In the genomic region with DNA sequence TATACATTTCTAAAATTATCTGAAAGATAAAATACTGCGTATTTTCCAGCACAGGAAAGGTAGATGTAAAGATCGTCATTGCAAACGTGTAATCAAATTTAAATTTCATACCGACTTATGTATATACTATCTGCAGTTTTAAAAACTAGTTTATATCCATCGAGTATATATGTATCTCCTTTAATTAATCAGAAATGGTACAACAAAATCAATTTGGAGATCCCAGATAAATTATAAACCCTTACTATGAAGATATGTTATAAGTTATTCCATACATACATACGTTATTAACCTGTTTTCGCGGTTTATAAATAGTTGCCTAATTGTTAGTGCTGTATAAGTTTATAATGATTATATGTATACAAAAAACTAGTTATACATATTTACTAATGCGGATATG, we compare ENCODE assay signal across 2 fruit fly cellular contexts.
TF ChIP-seq lines count a peak whose summit lies in the region.

No protein-coding gene starts in this region.

- no peak for TF ChIP-seq CTCF in whole organism, embryonic (GFP tag; optimal IDR thresholded peaks at IDR 0.05; lab: Kevin White, UChicago)

TF ChIP-seq in whole organism, embryonic, 481 proteins besides CTCF, POLR2A, EP300 and RAD21:
- TF ChIP-seq CG34376 (GFP tag; optimal IDR thresholded peaks at IDR 0.05; lab: Kevin White, UChicago) (no peak), CG12769 (tag; optimal IDR thresholded peaks at IDR 0.05; lab: Kevin White, UChicago) (peak; percentile 12), CG7786 (GFP tag; optimal IDR thresholded peaks at IDR 0.05; lab: Kevin White, UChicago) (no peak), chn (GFP tag; optimal IDR thresholded peaks at IDR 0.05; lab: Kevin White, UChicago) (no peak), Dfd (GFP tag; optimal IDR thresholded peaks at IDR 0.05; lab: Kevin White, UChicago) (peak in 1 of 2 experiments; percentile 55), gem (tag; optimal IDR thresholded peaks at IDR 0.05; lab: Kevin White, UChicago) (peak; percentile 7), Bgb (GFP tag; IDR thresholded peaks at IDR 0.05; lab: Robert Waterston, UW; ENCODE audit: partially characterized antibody) (no peak), D19A (tag; optimal IDR thresholded peaks at IDR 0.05; lab: Kevin White, UChicago) (peak; percentile 70), CG11085 (GFP tag; IDR thresholded peaks at IDR 0.05; lab: Robert Waterston, UW) (no peak)

TF ChIP-seq in whole organism, prepupa, 60 proteins besides CTCF, POLR2A, EP300 and RAD21:
- TF ChIP-seq Smox (GFP tag; optimal IDR thresholded peaks at IDR 0.05; lab: Kevin White, UChicago) (no peak), cyc (GFP tag; optimal IDR thresholded peaks at IDR 0.05; lab: Kevin White, UChicago) (no peak), CG10631 (GFP tag; optimal IDR thresholded peaks at IDR 0.05; lab: Kevin White, UChicago) (no peak), ss (GFP tag; optimal IDR thresholded peaks at IDR 0.05; lab: Kevin White, UChicago) (no peak), CG8319 (GFP tag; optimal IDR thresholded peaks at IDR 0.05; lab: Kevin White, UChicago) (no peak), acj6 (GFP tag; optimal IDR thresholded peaks at IDR 0.05; lab: Kevin White, UChicago) (no peak), Met (GFP tag; optimal IDR thresholded peaks at IDR 0.05; lab: Kevin White, UChicago) (no peak), topi (GFP tag; optimal IDR thresholded peaks at IDR 0.05; lab: Kevin White, UChicago) (peak; percentile 3), CG9139 (GFP tag; optimal IDR thresholded peaks at IDR 0.05; lab: Kevin White, UChicago) (no peak), eg (GFP tag; IDR thresholded peaks at IDR 0.05; lab: Robert Waterston, UW) (no peak), Ets96B (tag; optimal IDR thresholded peaks at IDR 0.05; lab: Kevin White, UChicago) (no peak), Sox15 (GFP tag; optimal IDR thresholded peaks at IDR 0.05; lab: Kevin White, UChicago) (no peak), CG8119 (GFP tag; IDR thresholded peaks at IDR 0.05; lab: Robert Waterston, UW) (no peak), Hr39 (GFP tag; optimal IDR thresholded peaks at IDR 0.05; lab: Kevin White, UChicago) (no peak), lz (GFP tag; optimal IDR thresholded peaks at IDR 0.05; lab: Kevin White, UChicago) (no peak), svp (GFP tag; lab: Kevin White, UChicago) (peak; percentile 57)
